2 fruit fly cellular contexts compared by ENCODE assay signal in the genomic region with DNA sequence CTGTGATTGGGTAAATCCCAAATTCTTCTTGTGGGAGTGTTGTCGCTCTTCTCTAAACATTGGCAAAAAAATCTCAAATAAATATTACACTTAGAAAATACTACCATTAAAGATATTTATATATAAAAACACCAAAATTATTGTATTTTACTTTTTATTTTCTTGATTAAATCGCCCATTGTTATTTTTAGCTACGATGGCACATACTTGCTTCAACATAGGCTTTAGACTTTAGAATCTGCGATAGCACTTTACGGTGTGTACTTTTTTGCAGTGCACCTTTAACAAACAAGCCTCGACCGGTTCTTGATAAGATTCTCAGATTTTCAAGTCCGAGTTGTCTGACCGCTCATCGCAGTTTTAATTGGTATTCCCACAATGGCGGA.
A peak's percentile ranks its signal among the peaks of the same experiment; 100 is the strongest.
TF ChIP-seq lines count a peak whose summit lies in the region.

A gene (plus strand): TSS at position 374 of the 386 bp plus-strand sequence.

TF ChIP-seq in whole organism, embryonic, 481 proteins besides CTCF, POLR2A, EP300 and RAD21 (continued from another document and continues in another):
- TF ChIP-seq Optix (GFP tag; IDR thresholded peaks at IDR 0.05; lab: Robert Waterston, UW): no peak
- TF ChIP-seq CG10209 (GFP tag; optimal IDR thresholded peaks at IDR 0.05; lab: Kevin White, UChicago): peak; percentile 44
- TF ChIP-seq Gug (GFP tag; IDR thresholded peaks at IDR 0.05; lab: Robert Waterston, UW): no peak; the same call in 3 of the 4 replicates
- no peak for TF ChIP-seq slou (GFP tag; optimal IDR thresholded peaks at IDR 0.05; lab: Kevin White, UChicago)
- TF ChIP-seq CG6654 (GFP tag; optimal IDR thresholded peaks at IDR 0.05; lab: Kevin White, UChicago): peak; percentile 32
- no peak for TF ChIP-seq CG11723 (GFP tag; optimal IDR thresholded peaks at IDR 0.05; lab: Kevin White, UChicago)
- TF ChIP-seq pho (GFP tag; optimal IDR thresholded peaks at IDR 0.05; lab: Kevin White, UChicago): no peak
- peak; percentile 69 for TF ChIP-seq CG2120 (GFP tag; optimal IDR thresholded peaks at IDR 0.05; lab: Kevin White, UChicago)
- TF ChIP-seq Taf1 (GFP tag; IDR thresholded peaks at IDR 0.05; lab: Robert Waterston, UW): no peak
- TF ChIP-seq otp (GFP tag; IDR thresholded peaks at IDR 0.05; lab: Robert Waterston, UW): no peak
- TF ChIP-seq CG10654 (GFP tag; optimal IDR thresholded peaks at IDR 0.05; lab: Kevin White, UChicago): peak; percentile 19
- no peak for TF ChIP-seq CG14050 (GFP tag; IDR thresholded peaks at IDR 0.05; lab: Robert Waterston, UW)
- no peak for TF ChIP-seq org-1 (GFP tag; optimal IDR thresholded peaks at IDR 0.05; lab: Kevin White, UChicago)
- peak; percentile 70 for TF ChIP-seq vvl (GFP tag; IDR thresholded peaks at IDR 0.05; lab: Robert Waterston, UW)
- TF ChIP-seq CG9932 (GFP tag; IDR thresholded peaks at IDR 0.05; lab: Robert Waterston, UW): peak; percentile 57
- peak; percentile 74 for TF ChIP-seq Drgx (GFP tag; IDR thresholded peaks at IDR 0.05; lab: Robert Waterston, UW)
- peak; percentile 31 to 38 for TF ChIP-seq dpn (GFP tag; optimal IDR thresholded peaks at IDR 0.05; lab: Kevin White, UChicago)
- TF ChIP-seq D (optimal IDR thresholded peaks at IDR 0.05; lab: Kevin White, UChicago): no peak
- TF ChIP-seq D (GFP tag; optimal IDR thresholded peaks at IDR 0.05; lab: Kevin White, UChicago): peak; percentile 21
- TF ChIP-seq CG17328 (GFP tag; IDR thresholded peaks at IDR 0.05; lab: Robert Waterston, UW): peak; percentile 47; the same call in 1 of the 2 replicates
- TF ChIP-seq CG14710 (tag; optimal IDR thresholded peaks at IDR 0.05; lab: Kevin White, UChicago): peak; percentile 48
- TF ChIP-seq Oaz (GFP tag; IDR thresholded peaks at IDR 0.05; lab: Robert Waterston, UW): no peak
- peak; percentile 19 for TF ChIP-seq Oli (tag; optimal IDR thresholded peaks at IDR 0.05; lab: Kevin White, UChicago)
- peak in 1 of 3 experiments; percentile 54 for TF ChIP-seq lola (GFP tag; optimal IDR thresholded peaks at IDR 0.05; lab: Kevin White, UChicago)
- no peak for TF ChIP-seq CG1603 (tag; optimal IDR thresholded peaks at IDR 0.05; lab: Kevin White, UChicago)
- TF ChIP-seq ssp (GFP tag; IDR thresholded peaks at IDR 0.05; lab: Robert Waterston, UW): no peak
- TF ChIP-seq lbe (GFP tag; optimal IDR thresholded peaks at IDR 0.05; lab: Kevin White, UChicago): peak; percentile 96
- TF ChIP-seq zen (tag; optimal IDR thresholded peaks at IDR 0.05; lab: Kevin White, UChicago): peak; percentile 3
- TF ChIP-seq CoRest (tag; optimal IDR thresholded peaks at IDR 0.05; lab: Kevin White, UChicago): peak; percentile 35
- TF ChIP-seq CrebB (tag; optimal IDR thresholded peaks at IDR 0.05; lab: Kevin White, UChicago): peak; percentile 30
- peak; percentile 55; the same call in 1 of the 2 replicates for TF ChIP-seq Nf-YA (GFP tag; IDR thresholded peaks at IDR 0.05; lab: Robert Waterston, UW)
- no peak for TF ChIP-seq eve (GFP tag; optimal IDR thresholded peaks at IDR 0.05; lab: Kevin White, UChicago)
- peak; percentile 13 for TF ChIP-seq D19B (GFP tag; optimal IDR thresholded peaks at IDR 0.05; lab: Kevin White, UChicago)
- peak; percentile 66 for TF ChIP-seq CG18262 (tag; optimal IDR thresholded peaks at IDR 0.05; lab: Kevin White, UChicago)
- peak; percentile 49 for TF ChIP-seq CG13775 (GFP tag; optimal IDR thresholded peaks at IDR 0.05; lab: Kevin White, UChicago)
- no peak for TF ChIP-seq pfk (GFP tag; optimal IDR thresholded peaks at IDR 0.05; lab: Kevin White, UChicago)
- TF ChIP-seq ken (GFP tag; IDR thresholded peaks at IDR 0.05; lab: Robert Waterston, UW): 0 out of 3 replicates have a peak, but pooled peaks have one; percentile 15
- peak; percentile 88 for TF ChIP-seq Fer1 (GFP tag; optimal IDR thresholded peaks at IDR 0.05; lab: Kevin White, UChicago)
- TF ChIP-seq mam (GFP tag; optimal IDR thresholded peaks at IDR 0.05; lab: Kevin White, UChicago): peak; percentile 55
- TF ChIP-seq Dad (GFP tag; optimal IDR thresholded peaks at IDR 0.05; lab: Kevin White, UChicago): peak; percentile 33
- peak; percentile 51 for TF ChIP-seq fd96Cb (tag; optimal IDR thresholded peaks at IDR 0.05; lab: Kevin White, UChicago)
- no peak for TF ChIP-seq Dref (GFP tag; IDR thresholded peaks at IDR 0.05; lab: Robert Waterston, UW)
- no peak for TF ChIP-seq nerfin-1 (tag; optimal IDR thresholded peaks at IDR 0.05; lab: Kevin White, UChicago)
- peak; percentile 76 for TF ChIP-seq CG4820 (GFP tag; optimal IDR thresholded peaks at IDR 0.05; lab: Kevin White, UChicago)
- TF ChIP-seq tin (GFP tag; optimal IDR thresholded peaks at IDR 0.05; lab: Kevin White, UChicago): peak; percentile 66
- peak; percentile 74 for TF ChIP-seq CG18476 (GFP tag; optimal IDR thresholded peaks at IDR 0.05; lab: Kevin White, UChicago)
- TF ChIP-seq CG2199 (GFP tag; IDR thresholded peaks at IDR 0.05; lab: Robert Waterston, UW): no peak
- TF ChIP-seq exex (tag; optimal IDR thresholded peaks at IDR 0.05; lab: Kevin White, UChicago): no peak
- no peak for TF ChIP-seq CG10462 (GFP tag; optimal IDR thresholded peaks at IDR 0.05; lab: Kevin White, UChicago)
- no peak for TF ChIP-seq Bteb2 (GFP tag; optimal IDR thresholded peaks at IDR 0.05; lab: Kevin White, UChicago)
- TF ChIP-seq Mad (GFP tag; optimal IDR thresholded peaks at IDR 0.05; lab: Kevin White, UChicago): no peak
- no peak for TF ChIP-seq CG12219 (GFP tag; optimal IDR thresholded peaks at IDR 0.05; lab: Kevin White, UChicago)
- peak; percentile 46 for TF ChIP-seq CG7556 (GFP tag; optimal IDR thresholded peaks at IDR 0.05; lab: Kevin White, UChicago)
- no peak for TF ChIP-seq Ets97D (GFP tag; optimal IDR thresholded peaks at IDR 0.05; lab: Kevin White, UChicago)
- TF ChIP-seq CG33557 (GFP tag; optimal IDR thresholded peaks at IDR 0.05; lab: Kevin White, UChicago): peak; percentile 27
- TF ChIP-seq Abd-B (GFP tag; optimal IDR thresholded peaks at IDR 0.05; lab: Kevin White, UChicago): peak; percentile 54
- no peak for TF ChIP-seq seq (GFP tag; IDR thresholded peaks at IDR 0.05; lab: Robert Waterston, UW)
- TF ChIP-seq gsb (GFP tag; IDR thresholded peaks at IDR 0.05; lab: Robert Waterston, UW): no peak
- no peak for TF ChIP-seq Atf3 (GFP tag; optimal IDR thresholded peaks at IDR 0.05; lab: Kevin White, UChicago)
- no peak for TF ChIP-seq emc (GFP tag; optimal IDR thresholded peaks at IDR 0.05; lab: Kevin White, UChicago)
- no peak for TF ChIP-seq Lim3 (GFP tag; IDR thresholded peaks at IDR 0.05; lab: Robert Waterston, UW)
- no peak for TF ChIP-seq grn (GFP tag; optimal IDR thresholded peaks at IDR 0.05; lab: Kevin White, UChicago)
- TF ChIP-seq Bdp1 (GFP tag; optimal IDR thresholded peaks at IDR 0.05; lab: Kevin White, UChicago): no peak
- TF ChIP-seq chinmo (GFP tag; IDR thresholded peaks at IDR 0.05; lab: Robert Waterston, UW; ENCODE audit: partially characterized antibody): no peak
- TF ChIP-seq CG14667 (GFP tag; IDR thresholded peaks at IDR 0.05; lab: Robert Waterston, UW): no peak

TF ChIP-seq in whole organism, prepupa, 60 proteins besides CTCF, POLR2A, EP300 and RAD21 (continued from another document):
- peak; percentile 98 for TF ChIP-seq Sox102F (GFP tag; optimal IDR thresholded peaks at IDR 0.05; lab: Kevin White, UChicago)
- no peak for TF ChIP-seq Hr38 (GFP tag; optimal IDR thresholded peaks at IDR 0.05; lab: Kevin White, UChicago)
- TF ChIP-seq CG32006 (GFP tag; optimal IDR thresholded peaks at IDR 0.05; lab: Kevin White, UChicago): peak; percentile 92
- TF ChIP-seq CG8119 (GFP tag; IDR thresholded peaks at IDR 0.05; lab: Robert Waterston, UW): peak; percentile 86
- peak; percentile 95 for TF ChIP-seq topi (GFP tag; optimal IDR thresholded peaks at IDR 0.05; lab: Kevin White, UChicago)
- TF ChIP-seq Sox14 (GFP tag; optimal IDR thresholded peaks at IDR 0.05; lab: Kevin White, UChicago): peak; percentile 91
- peak; percentile 87 for TF ChIP-seq CG1621 (tag; optimal IDR thresholded peaks at IDR 0.05; lab: Kevin White, UChicago)
- TF ChIP-seq svp (GFP tag; lab: Kevin White, UChicago): peak; percentile 94
- peak; percentile 76 to 79 for TF ChIP-seq salr (GFP tag; optimal IDR thresholded peaks at IDR 0.05; lab: Kevin White, UChicago)
- TF ChIP-seq vri (GFP tag; optimal IDR thresholded peaks at IDR 0.05; lab: Kevin White, UChicago): peak; percentile 94
